Fruit fly (Drosophila melanogaster): ENCODE measurements around the gene CG16953.

DNA sequence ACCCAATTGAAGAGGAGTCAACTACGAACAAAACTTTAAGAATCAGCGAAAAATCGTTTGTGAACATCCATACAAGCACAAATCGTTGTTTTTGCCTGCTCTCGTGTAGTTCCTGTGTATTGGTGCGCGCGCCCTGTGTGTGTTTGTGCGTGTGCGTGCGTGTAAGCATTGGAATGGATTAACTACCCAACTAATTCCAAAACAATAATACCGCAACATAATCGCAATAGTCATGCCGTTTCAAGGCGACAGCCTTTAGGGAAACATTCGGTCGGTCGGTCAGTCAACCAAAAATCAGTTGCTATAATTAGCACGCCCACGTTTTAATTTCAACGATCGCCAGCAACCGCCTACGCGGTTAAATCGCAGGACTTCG, 7.8 kb upstream of the CG16953 start:
- TF ChIP-seq psq (optimal IDR thresholded peaks at IDR 0.05) (no peak), CG8478 (optimal IDR thresholded peaks at IDR 0.05) (no peak), Dll (optimal IDR thresholded peaks at IDR 0.05) (no peak), pan (optimal IDR thresholded peaks at IDR 0.05) (no peak)
